Worm (Caenorhabditis elegans) whole organism, L1 larva: Measurements from ENCODE around the gene F01D5.6.
A peak's percentile ranks its signal among the peaks of the same experiment; 100 is the strongest.

Experiments used
- C04F5.9 ChIP-seq: sonication (generic microtip); optimal IDR thresholded peaks from 2 replicates; lab custom pipeline; 2016; ENCODE audit warnings: missing genetic modification characterization, missing compliant biosample characterization
- F16B12.6 ChIP-seq: fragments of 150-350 bp; optimal IDR thresholded peaks from 2 replicates; lab custom pipeline; 2014; ENCODE audit warnings: missing biosample characterization, missing genetic modification characterization
- aly-2 ChIP-seq: fragments of 150-350 bp; optimal IDR thresholded peaks from 2 replicates; lab custom pipeline; 2014; ENCODE audit warnings: missing biosample characterization, missing genetic modification characterization
- ama-1 ChIP-seq: fragments of 150-350 bp; optimal IDR thresholded peaks from 2 replicates; lab custom pipeline; 2014
- blmp-1 ChIP-seq: fragments of 150-350 bp; optimal IDR thresholded peaks from 2 replicates; lab custom pipeline; 2014; ENCODE audit warnings: missing biosample characterization, missing genetic modification characterization
- ceh-63 ChIP-seq: fragments of 200-800 bp; sonication (Bioruptor generic); optimal IDR thresholded peaks from 2 replicates; lab custom pipeline; 2018; ENCODE audit warnings: mild to moderate bottlenecking, missing genetic modification characterization, missing compliant biosample characterization
- ceh-88 ChIP-seq: fragments of 200-800 bp; sonication (Bioruptor generic); IDR thresholded peaks from 2 replicates; pipeline ENCODE4 v1.3.6; 2022; ENCODE audit warnings: missing genetic modification characterization, missing compliant biosample characterization
- ceh-90 ChIP-seq: sonication (generic microtip); optimal IDR thresholded peaks from 2 replicates; lab custom pipeline; 2016; ENCODE audit warnings: missing genetic modification characterization, missing compliant biosample characterization
- ces-1 ChIP-seq: fragments of 150-350 bp; optimal IDR thresholded peaks from 2 replicates; lab custom pipeline; 2014; ENCODE audit warnings: missing biosample characterization, missing genetic modification reagents, missing genetic modification characterization
- dpl-1 ChIP-seq, 3 experiments: fragments of 150-350 bp in 2 of 3; sonication (generic microtip) in 1 of 3; optimal IDR thresholded peaks; 2 replicates each; lab custom pipeline; 2014 to 2017; ENCODE audit warnings: missing biosample characterization in 3 of 3, missing genetic modification characterization in 3 of 3, missing genetic modification reagents in 3 of 3
- dsc-1 ChIP-seq: sonication (generic microtip); optimal IDR thresholded peaks from 2 replicates; lab custom pipeline; 2016; ENCODE audit warnings: mild to moderate bottlenecking, missing genetic modification characterization, missing compliant biosample characterization
- efl-3 ChIP-seq: fragments of 200-800 bp; sonication (Bioruptor generic); optimal IDR thresholded peaks from 2 replicates; lab custom pipeline; 2018; ENCODE audit warnings: mild to moderate bottlenecking, missing genetic modification characterization, missing compliant biosample characterization
- egl-27 ChIP-seq, 2 experiments: fragments of 150-350 bp in 1 of 2; sonication (generic microtip); optimal IDR thresholded peaks; 3 replicates each; lab custom pipeline; 2017 to 2018; ENCODE audit warnings: missing biosample characterization in 2 of 2, missing genetic modification characterization in 2 of 2, missing genetic modification reagents in 2 of 2
- elt-2 ChIP-seq: sonication (generic microtip); optimal IDR thresholded peaks from 2 replicates; lab custom pipeline; 2016; ENCODE audit warnings: missing genetic modification characterization, mild to moderate bottlenecking, inconsistent platforms, missing compliant biosample characterization, missing genetic modification reagents
- elt-3 ChIP-seq, 6 experiments: fragments of 150-350 bp in 1 of 6; sonication (generic microtip); optimal IDR thresholded peaks; 2 replicates each; lab custom pipeline; 2017 to 2018; ENCODE audit warnings: missing biosample characterization in 6 of 6, missing genetic modification characterization in 6 of 6, inconsistent platforms in 1 of 6
- fkh-10 ChIP-seq: sonication (generic microtip); optimal IDR thresholded peaks from 2 replicates; lab custom pipeline; 2017; ENCODE audit warnings: missing biosample characterization, missing genetic modification reagents, missing genetic modification characterization
- fkh-8 ChIP-seq: sonication (generic microtip); optimal IDR thresholded peaks from 2 replicates; lab custom pipeline; 2016; ENCODE audit warnings: mild to moderate bottlenecking, missing genetic modification characterization, missing compliant biosample characterization
- fos-1 ChIP-seq: fragments of 150-350 bp; optimal IDR thresholded peaks from 2 replicates; lab custom pipeline; 2014; ENCODE audit warnings: missing biosample characterization, missing genetic modification characterization
- hlh-17 ChIP-seq: fragments of 200-800 bp; sonication (Bioruptor generic); optimal IDR thresholded peaks from 2 replicates; lab custom pipeline; 2018; ENCODE audit warnings: missing genetic modification characterization, mild to moderate bottlenecking, missing compliant biosample characterization, moderate library complexity, borderline replicate concordance
- hlh-4 ChIP-seq: sonication (generic microtip); optimal IDR thresholded peaks from 2 replicates; lab custom pipeline; 2016; ENCODE audit warnings: mild to moderate bottlenecking, missing genetic modification characterization, missing compliant biosample characterization
- isw-1 ChIP-seq: fragments of 200-800 bp; sonication (Bioruptor generic); IDR thresholded peaks from 2 replicates; pipeline ENCODE4 v1.3.6; 2022; ENCODE audit warnings: missing genetic modification characterization, missing compliant biosample characterization
- jun-1 ChIP-seq: fragments of 150-350 bp; optimal IDR thresholded peaks from 2 replicates; lab custom pipeline; 2014; ENCODE audit warnings: missing biosample characterization, missing genetic modification reagents, missing genetic modification characterization
- lin-13 ChIP-seq: fragments of 150-350 bp; optimal IDR thresholded peaks from 2 replicates; lab custom pipeline; 2014; ENCODE audit warnings: missing biosample characterization, missing genetic modification reagents, missing genetic modification characterization
- lin-14 ChIP-seq: fragments of 200-800 bp; sonication (Bioruptor generic); optimal IDR thresholded peaks from 2 replicates; lab custom pipeline; 2018; ENCODE audit warnings: mild to moderate bottlenecking, missing genetic modification characterization, moderate library complexity, missing compliant biosample characterization
- lin-15B ChIP-seq: fragments of 150-350 bp; sonication (generic microtip); optimal IDR thresholded peaks from 3 replicates; lab custom pipeline; 2014; ENCODE audit warnings: missing biosample characterization, missing genetic modification characterization
- lin-35 ChIP-seq, 2 experiments: fragments of 150-350 bp; optimal IDR thresholded peaks; 2 replicates each; lab custom pipeline; 2014; ENCODE audit warnings: missing biosample characterization in 2 of 2, missing genetic modification characterization in 2 of 2, missing genetic modification reagents in 2 of 2
- lin-39 ChIP-seq: fragments of 150-350 bp; optimal IDR thresholded peaks from 2 replicates; lab custom pipeline; 2014; ENCODE audit warnings: missing biosample characterization, missing genetic modification reagents, missing genetic modification characterization
- lsy-2 ChIP-seq, 2 experiments: fragments of 150-350 bp; optimal IDR thresholded peaks; 2 replicates each; lab custom pipeline; 2014; ENCODE audit warnings: missing biosample characterization in 2 of 2, missing genetic modification characterization in 2 of 2
- mef-2 ChIP-seq: fragments of 150-350 bp; optimal IDR thresholded peaks from 2 replicates; lab custom pipeline; 2014; ENCODE audit warnings: missing biosample characterization, missing genetic modification characterization
- mep-1 ChIP-seq: fragments of 150-350 bp; optimal IDR thresholded peaks from 2 replicates; lab custom pipeline; 2014; ENCODE audit warnings: missing biosample characterization, missing genetic modification characterization
- nhr-12 ChIP-seq: sonication (generic microtip); optimal IDR thresholded peaks from 2 replicates; lab custom pipeline; 2017; ENCODE audit warnings: missing biosample characterization, missing genetic modification characterization
- nhr-19 ChIP-seq: fragments of 200-800 bp; sonication (Bioruptor generic); conservative IDR thresholded peaks from 2 replicates; pipeline ENCODE4 v1.3.6; 2022; ENCODE audit warnings: missing genetic modification characterization, missing compliant biosample characterization
- nhr-20 ChIP-seq: sonication (generic microtip); optimal IDR thresholded peaks from 2 replicates; lab custom pipeline; 2016; ENCODE audit warnings: mild to moderate bottlenecking, missing genetic modification characterization, missing compliant biosample characterization
- nhr-47 ChIP-seq: sonication (generic microtip); optimal IDR thresholded peaks from 2 replicates; lab custom pipeline; 2016; ENCODE audit warnings: mild to moderate bottlenecking, missing genetic modification characterization, moderate library complexity, missing compliant biosample characterization
- nhr-71 ChIP-seq: sonication (generic microtip); optimal IDR thresholded peaks from 2 replicates; lab custom pipeline; 2016; ENCODE audit warnings: mild to moderate bottlenecking, missing genetic modification characterization, moderate library complexity, missing compliant biosample characterization
- nhr-77 ChIP-seq: fragments of 150-350 bp; optimal IDR thresholded peaks from 2 replicates; lab custom pipeline; 2014; ENCODE audit warnings: missing biosample characterization, missing genetic modification characterization
- nhr-85 ChIP-seq: sonication (generic microtip); peaks from one replicate; lab custom pipeline; 2016; ENCODE audit warnings: missing genetic modification characterization, inconsistent platforms, missing compliant biosample characterization
- nhr-90 ChIP-seq: sonication (generic microtip); optimal IDR thresholded peaks from 2 replicates; lab custom pipeline; 2016; ENCODE audit warnings: mild to moderate bottlenecking, missing genetic modification characterization, missing compliant biosample characterization; ENCODE audit not compliant: poor library complexity
- pag-3 ChIP-seq: sonication (generic microtip); optimal IDR thresholded peaks from 2 replicates; lab custom pipeline; 2017; ENCODE audit warnings: missing genetic modification characterization, mild to moderate bottlenecking, missing compliant biosample characterization, antibody characterized with exemption, borderline replicate concordance; ENCODE audit not compliant: insufficient read depth
- pax-3 ChIP-seq: fragments of 200-800 bp; sonication (Bioruptor generic); optimal IDR thresholded peaks from 2 replicates; lab custom pipeline; 2018; ENCODE audit warnings: mild to moderate bottlenecking, missing genetic modification characterization, moderate library complexity, missing compliant biosample characterization
- skn-1 ChIP-seq: fragments of 150-350 bp; optimal IDR thresholded peaks from 2 replicates; lab custom pipeline; 2014; ENCODE audit warnings: missing biosample characterization, missing genetic modification characterization
- snu-23 ChIP-seq: sonication (generic microtip); optimal IDR thresholded peaks from 2 replicates; lab custom pipeline; 2016; ENCODE audit warnings: missing genetic modification characterization, missing compliant biosample characterization
- sptf-1 ChIP-seq: fragments of 150-350 bp; optimal IDR thresholded peaks from 2 replicates; lab custom pipeline; 2014; ENCODE audit warnings: missing biosample characterization, missing genetic modification characterization
- sup-37 ChIP-seq: fragments of 200-800 bp; sonication (Bioruptor generic); optimal IDR thresholded peaks from 2 replicates; lab custom pipeline; 2018; ENCODE audit warnings: mild to moderate bottlenecking, missing genetic modification characterization, missing compliant biosample characterization
- tbx-2 ChIP-seq: sonication (generic microtip); optimal IDR thresholded peaks from 2 replicates; lab custom pipeline; 2016; ENCODE audit warnings: missing genetic modification characterization, missing compliant biosample characterization
- unc-130 ChIP-seq: fragments of 150-350 bp; optimal IDR thresholded peaks from 2 replicates; lab custom pipeline; 2017; ENCODE audit warnings: missing biosample characterization, missing genetic modification characterization, inconsistent platforms
- unc-30 ChIP-seq: sonication (generic microtip); optimal IDR thresholded peaks from 2 replicates; lab custom pipeline; 2017; ENCODE audit warnings: missing biosample characterization, missing genetic modification characterization
- unc-86 ChIP-seq: sonication (generic microtip); optimal IDR thresholded peaks from 2 replicates; lab custom pipeline; 2016; ENCODE audit warnings: missing genetic modification characterization, missing compliant biosample characterization
- vab-15 ChIP-seq: sonication (generic microtip); optimal IDR thresholded peaks from 2 replicates; lab custom pipeline; 2017; ENCODE audit warnings: missing genotype, mild to moderate bottlenecking, missing genetic modification characterization, missing compliant biosample characterization
- zip-4 ChIP-seq: fragments of 200-800 bp; sonication (Bioruptor generic); optimal IDR thresholded peaks from 2 replicates; lab custom pipeline; 2018; ENCODE audit warnings: mild to moderate bottlenecking, missing genetic modification characterization, moderate library complexity, missing compliant biosample characterization

The F01D5.6 gene

ce11 chrII:14044199-14044598 is 37.9 kb downstream of the F01D5.6 start (continued):
- TF ChIP-seq hlh-17 = no peak
- TF ChIP-seq nhr-77 (tag; lab: Kevin White, UChicago) = peak; percentile 92
- TF ChIP-seq lin-35 (GFP tag; optimal IDR thresholded peaks at IDR 0.05; lab: Kevin White, UChicago) = peak; percentile 36 to 62
- TF ChIP-seq nhr-71 = peak; percentile 96
- peak; percentile 34; the same call in 1 of the 2 replicates for TF ChIP-seq ceh-88 (GFP tag; lab: Robert Waterston, UW)
- TF ChIP-seq nhr-12 (tag; lab: Kevin White, UChicago) = no peak
- peak; percentile 89 for TF ChIP-seq nhr-20 (tag; lab: Kevin White, UChicago)
- TF ChIP-seq isw-1 (GFP tag; lab: Robert Waterston, UW) = 0 out of 2 replicates have a peak, but pooled peaks have one; percentile 18
- no peak for TF ChIP-seq efl-3
- peak; percentile 2 for TF ChIP-seq pag-3
- peak; percentile 76 for TF ChIP-seq nhr-19
- peak; percentile 70 for TF ChIP-seq mef-2 (tag; lab: Kevin White, UChicago)
- TF ChIP-seq unc-86 (tag; lab: Kevin White, UChicago) = peak; percentile 85
- TF ChIP-seq nhr-90 (tag; lab: Kevin White, UChicago) = peak; percentile 52
- peak; percentile 37 to 61 for TF ChIP-seq egl-27 (tag; optimal IDR thresholded peaks at IDR 0.05; lab: Kevin White, UChicago)

DNA sequence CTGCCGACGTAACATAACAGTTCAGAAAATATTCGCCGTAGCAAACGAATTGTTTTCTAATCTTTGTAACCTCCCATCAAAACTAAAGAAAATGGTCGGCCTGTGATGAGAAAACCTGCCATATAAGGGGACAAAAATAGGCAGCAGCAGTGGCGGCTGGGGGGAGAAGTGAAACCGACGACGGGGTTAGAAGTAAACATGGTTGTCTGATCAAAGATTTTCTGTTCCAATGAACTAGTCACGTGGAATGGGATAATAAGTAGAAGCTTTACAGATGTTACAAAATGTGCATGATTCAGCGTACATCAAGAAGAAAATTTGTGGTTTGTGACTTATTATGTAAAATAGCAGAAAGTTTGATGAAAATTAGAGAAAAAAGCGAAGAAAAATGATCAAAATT is 38.9 kb downstream of the F01D5.6 start:
- TF ChIP-seq nhr-85 (tag; lab: Kevin White, UChicago) = peak; percentile 74
- no peak for TF ChIP-seq pax-3
- no peak for TF ChIP-seq elt-3 (tag; optimal IDR thresholded peaks at IDR 0.05; lab: Kevin White, UChicago)
- TF ChIP-seq fkh-8 (tag; lab: Kevin White, UChicago) = peak; percentile 50
- TF ChIP-seq sup-37 (GFP tag; lab: Kevin White, UChicago) = no peak
- TF ChIP-seq fos-1 = no peak
- peak in 1 of 2 experiments; percentile 14 for TF ChIP-seq lin-35 (GFP tag; optimal IDR thresholded peaks at IDR 0.05; lab: Kevin White, UChicago)
- TF ChIP-seq dsc-1 (tag; lab: Kevin White, UChicago) = peak; percentile 27
- TF ChIP-seq C04F5.9 (tag; lab: Kevin White, UChicago) = no peak
- no peak for TF ChIP-seq lin-39 (tag; lab: Kevin White, UChicago)
- peak; percentile 51 for TF ChIP-seq blmp-1 (tag; lab: Kevin White, UChicago)
- TF ChIP-seq skn-1 = no peak
- no peak for TF ChIP-seq sptf-1 (tag; lab: Kevin White, UChicago)
- TF ChIP-seq snu-23 (GFP tag; lab: Kevin White, UChicago) = peak; percentile 26
- no peak for TF ChIP-seq unc-30 (tag; lab: Kevin White, UChicago)
- no peak for TF ChIP-seq nhr-90 (tag; lab: Kevin White, UChicago)
- no peak for TF ChIP-seq ces-1 (GFP tag; lab: Kevin White, UChicago)
- no peak for TF ChIP-seq unc-86 (tag; lab: Kevin White, UChicago)
- no peak for TF ChIP-seq fkh-10 (GFP tag; lab: Kevin White, UChicago)
- TF ChIP-seq jun-1 (tag; lab: Kevin White, UChicago) = no peak
- no peak for TF ChIP-seq aly-2
- TF ChIP-seq ama-1 (lab: Kevin White, UChicago) = no peak
- no peak for TF ChIP-seq zip-4 (GFP tag; lab: Kevin White, UChicago)
- no peak for TF ChIP-seq efl-3
- no peak for TF ChIP-seq mef-2 (tag; lab: Kevin White, UChicago)
- no peak for TF ChIP-seq pag-3
- TF ChIP-seq mep-1 (tag; lab: Kevin White, UChicago) = no peak
- no peak for TF ChIP-seq ceh-90
- TF ChIP-seq nhr-20 (tag; lab: Kevin White, UChicago) = peak; percentile 41
- TF ChIP-seq F16B12.6 (tag; lab: Kevin White, UChicago) = no peak
- TF ChIP-seq ceh-63 (GFP tag; lab: Kevin White, UChicago) = no peak
- no peak for TF ChIP-seq elt-2 (tag; lab: Kevin White, UChicago)
- TF ChIP-seq lin-15B = no peak
- peak; percentile 47 for TF ChIP-seq lin-14 (GFP tag; lab: Kevin White, UChicago)
- peak; percentile 47 for TF ChIP-seq nhr-71
- TF ChIP-seq nhr-19 = no peak
- peak; percentile 29 for TF ChIP-seq nhr-47 (tag; lab: Kevin White, UChicago)
- TF ChIP-seq hlh-4 (tag; lab: Kevin White, UChicago) = no peak
- TF ChIP-seq lin-13 (GFP tag; lab: Kevin White, UChicago) = no peak
- no peak for TF ChIP-seq tbx-2 (tag; lab: Kevin White, UChicago)
- no peak for TF ChIP-seq nhr-77 (tag; lab: Kevin White, UChicago)
- TF ChIP-seq unc-130 (tag; lab: Kevin White, UChicago) = no peak
- TF ChIP-seq vab-15 (tag; lab: Kevin White, UChicago) = no peak
- TF ChIP-seq lsy-2 (tag; optimal IDR thresholded peaks at IDR 0.05; lab: Kevin White, UChicago) = no peak
- no peak for TF ChIP-seq dpl-1 (GFP tag; optimal IDR thresholded peaks at IDR 0.05; lab: Kevin White, UChicago)
